Fruit fly (Drosophila melanogaster) Kc167 (cell line): Measurements from ENCODE around the gene IntS6.

ENCODE experiments used
- Myc ChIP-seq: fragments of >200 bp; optimal IDR thresholded peaks from 2 replicates; lab custom pipeline; 2017; ENCODE audit warnings: missing external identifiers
- Sin3A ChIP-seq: fragments of >200 bp; optimal IDR thresholded peaks from 2 replicates; lab custom pipeline; 2018; ENCODE audit warnings: missing external identifiers
- h ChIP-seq: fragments of >200 bp; optimal IDR thresholded peaks from 3 replicates; lab custom pipeline; 2018; ENCODE audit warnings: missing external identifiers
- insv ChIP-seq: fragments of >200 bp; optimal IDR thresholded peaks from 3 replicates; lab custom pipeline; 2018; ENCODE audit warnings: missing external identifiers
- psq ChIP-seq: fragments of >200 bp; optimal IDR thresholded peaks from 2 replicates; lab custom pipeline; 2017; ENCODE audit warnings: missing external identifiers
- ttk ChIP-seq: sonication (Bioruptor generic); optimal IDR thresholded peaks from 2 replicates; lab custom pipeline; 2017; ENCODE audit warnings: missing external identifiers

The IntS6 gene

DNA sequence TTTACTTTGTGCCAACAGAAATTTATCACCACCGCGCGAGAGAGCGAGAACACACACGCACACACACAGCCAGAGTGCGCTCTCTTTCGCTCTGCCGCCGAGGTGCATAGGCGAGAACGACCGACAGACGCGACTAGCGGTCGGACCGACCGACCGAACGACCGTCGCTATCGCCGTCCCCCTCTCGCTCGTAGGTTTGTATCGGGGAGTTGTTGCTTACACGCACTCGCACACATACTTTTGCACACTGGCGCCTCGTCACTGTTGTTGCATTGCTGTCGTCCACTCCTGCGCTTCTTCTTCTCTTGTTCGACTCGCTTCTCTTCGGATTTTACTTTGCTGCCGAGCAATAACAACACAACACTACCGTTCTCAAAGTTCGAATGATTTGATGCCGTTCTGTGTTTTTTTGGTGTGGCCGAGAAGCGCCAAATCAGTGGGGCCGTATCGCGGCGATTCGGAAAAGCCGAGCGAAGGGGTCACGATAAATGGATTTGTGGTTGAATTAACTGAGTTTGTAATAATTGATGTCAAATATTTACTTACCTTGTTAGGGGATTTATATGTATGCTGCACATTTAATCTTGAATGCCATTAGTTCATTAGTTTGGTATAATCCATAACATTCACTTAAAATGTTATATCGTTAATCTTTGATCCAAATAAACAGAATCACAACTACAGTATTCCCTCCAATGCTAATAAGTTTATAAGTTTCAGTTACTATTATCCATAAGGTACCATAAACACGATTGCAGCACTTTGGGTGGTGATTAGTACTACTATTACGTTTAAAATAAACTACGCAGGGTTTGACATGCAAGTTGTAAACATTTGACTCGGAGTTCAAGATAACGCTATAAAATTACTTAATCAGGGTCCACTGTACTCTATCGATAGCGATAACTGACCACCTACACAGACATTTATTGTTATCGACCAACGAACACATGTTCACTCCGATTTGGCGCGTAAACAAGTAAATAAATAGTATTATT, at the start of gene IntS6, which contains the start of gene Rtel1:
IntS6 (minus strand) TSS at position 391 of the 998 bp plus-strand sequence.
Rtel1 (plus strand) TSS at position 884 of the 998 bp plus-strand sequence.
- no peak for TF ChIP-seq h (lab: Kevin White, UChicago)
- no peak for TF ChIP-seq ttk (lab: Kevin White, UChicago)
- TF ChIP-seq insv = no peak
- no peak for TF ChIP-seq Myc (lab: Kevin White, UChicago)
- TF ChIP-seq psq (lab: Kevin White, UChicago) = no peak
- no peak for TF ChIP-seq Sin3A (lab: Kevin White, UChicago)

DNA sequence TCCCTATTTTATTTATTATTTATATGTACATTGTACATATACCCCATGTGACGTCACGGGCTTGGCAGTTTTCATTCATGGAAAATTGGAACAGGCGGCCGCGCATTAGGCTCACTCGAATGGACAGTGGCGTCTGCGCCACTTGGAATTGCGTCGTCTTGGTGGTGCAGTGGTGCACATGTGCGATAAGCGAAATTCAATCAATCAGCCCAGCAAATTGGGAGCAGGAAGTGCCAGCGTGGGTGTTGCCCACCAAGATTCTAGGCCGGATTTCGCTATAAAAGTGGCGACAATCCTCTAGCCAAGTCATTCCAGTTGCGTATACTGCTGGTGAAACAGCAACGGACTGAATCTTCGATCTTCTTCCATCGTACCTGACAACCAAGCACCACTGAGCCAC, 44.8 kb upstream of the IntS6 start, which contains the start of gene CG12239:
CG12239 (plus strand) TSS at position 301 of the 400 bp plus-strand sequence.
- no peak for TF ChIP-seq Sin3A (lab: Kevin White, UChicago)
- no peak for TF ChIP-seq psq (lab: Kevin White, UChicago)
- TF ChIP-seq Myc (lab: Kevin White, UChicago) = no peak
- no peak for TF ChIP-seq insv
- no peak for TF ChIP-seq ttk (lab: Kevin White, UChicago)
- no peak for TF ChIP-seq h (lab: Kevin White, UChicago)

DNA sequence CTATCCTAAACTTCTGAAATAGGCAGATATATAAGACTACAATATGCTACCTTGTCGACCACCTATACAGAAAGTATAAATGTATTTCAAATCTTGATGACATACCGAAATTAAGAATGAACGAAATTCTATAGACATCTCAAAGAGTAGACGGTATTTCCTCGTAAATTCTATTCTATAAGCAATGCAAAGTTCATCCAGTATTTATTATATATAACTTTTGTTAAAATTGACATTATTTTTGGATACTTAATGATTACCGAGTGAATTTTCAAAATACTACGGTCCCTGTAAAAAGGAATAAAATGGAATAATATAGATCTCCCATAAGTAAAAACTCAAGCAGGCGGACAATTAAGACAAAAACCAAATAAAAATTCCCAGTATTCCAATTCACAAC, 42.1 kb upstream of the IntS6 start, which contains the start of gene CG15767:
CG15767 (plus strand) TSS at position 301 of the 400 bp plus-strand sequence.
- TF ChIP-seq Myc (lab: Kevin White, UChicago) (no peak), psq (lab: Kevin White, UChicago) (no peak), ttk (lab: Kevin White, UChicago) (no peak), h (lab: Kevin White, UChicago) (no peak), insv (no peak), Sin3A (lab: Kevin White, UChicago) (no peak)

DNA sequence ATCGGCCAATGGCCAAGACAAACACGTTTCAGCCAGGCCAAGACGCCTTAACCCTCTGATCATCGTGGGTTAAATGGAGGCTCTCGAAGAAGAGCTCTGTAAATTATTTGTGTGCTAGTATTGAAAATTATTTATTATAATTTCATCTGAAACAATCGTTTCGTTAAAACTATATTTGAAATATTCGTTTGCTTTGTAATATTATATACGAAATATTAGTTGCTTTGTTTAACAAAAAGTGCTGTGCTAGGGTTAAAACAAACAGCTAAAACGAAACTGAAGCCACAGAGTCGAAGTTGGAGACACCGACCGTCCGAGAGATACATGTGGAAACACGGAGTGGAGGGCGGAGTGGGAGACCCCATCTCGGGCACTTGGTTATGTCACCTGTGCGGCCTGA, 39.5 kb upstream of the IntS6 start:
- TF ChIP-seq insv = no peak
- TF ChIP-seq Myc (lab: Kevin White, UChicago) = no peak
- no peak for TF ChIP-seq psq (lab: Kevin White, UChicago)
- no peak for TF ChIP-seq h (lab: Kevin White, UChicago)
- no peak for TF ChIP-seq ttk (lab: Kevin White, UChicago)
- TF ChIP-seq Sin3A (lab: Kevin White, UChicago) = no peak

DNA sequence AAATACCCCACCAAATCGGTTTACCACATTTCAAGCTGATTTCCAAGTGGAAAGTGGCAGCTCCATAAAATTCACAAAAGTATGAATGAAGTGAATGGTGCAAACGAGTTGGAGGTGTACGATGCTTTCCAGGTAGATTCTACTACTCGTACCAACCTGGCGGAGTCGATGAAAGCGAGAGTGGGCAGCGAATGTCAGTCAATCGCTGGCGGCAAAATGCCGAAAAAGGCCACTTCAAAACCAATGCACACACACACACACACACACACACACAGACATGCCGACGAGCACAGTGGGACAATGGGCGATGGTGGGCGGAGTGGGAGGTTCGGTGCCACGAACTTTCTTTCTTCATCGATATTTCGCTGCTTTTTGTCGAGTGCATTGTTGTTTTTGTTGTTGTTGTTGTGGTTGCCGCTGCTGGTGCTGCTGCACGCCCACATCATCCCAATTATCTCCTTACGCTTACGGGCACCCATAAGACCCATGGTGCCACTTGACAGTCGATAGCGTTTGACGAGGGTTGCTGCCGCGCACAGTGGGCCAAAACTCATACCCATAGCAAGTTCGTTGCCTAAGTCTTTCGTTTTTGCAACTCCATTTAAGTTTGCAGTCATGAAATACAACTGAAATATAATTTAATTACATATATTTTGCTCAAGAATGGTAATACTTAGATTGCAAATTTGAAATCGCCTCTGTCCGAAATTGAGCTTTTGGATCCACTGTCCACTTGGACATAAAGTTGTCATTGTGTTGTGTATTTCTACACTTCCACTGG, 36.4 kb upstream of the IntS6 start:
- TF ChIP-seq ttk (lab: Kevin White, UChicago) = no peak
- TF ChIP-seq psq (lab: Kevin White, UChicago) = no peak
- no peak for TF ChIP-seq h (lab: Kevin White, UChicago)
- TF ChIP-seq Sin3A (lab: Kevin White, UChicago) = no peak
- no peak for TF ChIP-seq Myc (lab: Kevin White, UChicago)
- no peak for TF ChIP-seq insv

DNA sequence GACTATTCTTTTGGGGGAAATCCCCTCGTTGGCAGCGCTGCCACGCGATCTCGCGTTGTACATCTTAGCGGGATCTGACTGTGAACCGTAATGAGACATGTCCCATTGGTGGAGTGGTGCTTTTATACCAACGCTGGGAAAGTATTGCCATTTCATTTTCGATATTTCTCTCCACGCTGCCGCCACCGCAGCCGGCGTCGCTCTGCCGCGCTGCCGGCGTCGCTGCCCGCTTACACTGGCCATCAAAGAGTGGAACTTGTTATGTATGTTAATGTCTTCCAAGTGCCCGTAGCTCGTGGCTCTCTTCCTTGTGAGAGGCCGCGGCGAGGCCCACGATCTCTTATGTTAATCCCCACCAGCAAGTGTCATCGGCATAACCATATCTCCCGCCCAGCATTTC, 34.5 kb upstream of the IntS6 start, which contains the start of gene CG3108:
CG3108 (minus strand) TSS at position 101 of the 400 bp plus-strand sequence.
- no peak for TF ChIP-seq psq (lab: Kevin White, UChicago)
- TF ChIP-seq insv = no peak
- TF ChIP-seq ttk (lab: Kevin White, UChicago) = no peak
- no peak for TF ChIP-seq Myc (lab: Kevin White, UChicago)
- no peak for TF ChIP-seq h (lab: Kevin White, UChicago)
- TF ChIP-seq Sin3A (lab: Kevin White, UChicago) = no peak

DNA sequence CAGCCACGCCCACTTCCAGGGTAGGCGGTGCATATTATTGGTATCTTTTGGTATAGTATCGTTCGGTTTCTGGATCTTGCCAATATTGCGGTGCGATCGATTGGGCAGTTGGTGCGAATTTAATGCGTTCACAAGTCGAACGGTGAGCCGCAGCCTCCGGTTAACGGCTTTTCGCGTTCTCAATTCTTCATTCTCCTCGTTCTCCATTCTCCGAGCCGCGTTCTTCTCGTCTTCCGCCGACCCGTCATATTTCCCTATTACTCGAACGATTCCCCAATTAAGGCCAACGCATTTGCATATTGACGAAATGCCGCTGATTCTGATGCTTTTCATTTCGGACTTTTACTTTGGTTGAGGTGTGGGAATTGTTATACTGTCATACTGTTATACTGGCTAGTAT, 29.5 kb upstream of the IntS6 start, which contains the start of gene CG42264:
CG42264 (minus strand) TSS at position 101 of the 400 bp plus-strand sequence.
- TF ChIP-seq Myc (lab: Kevin White, UChicago) (no peak), Sin3A (lab: Kevin White, UChicago) (no peak), insv (no peak), h (lab: Kevin White, UChicago) (no peak), psq (lab: Kevin White, UChicago) (no peak), ttk (lab: Kevin White, UChicago) (no peak)

DNA sequence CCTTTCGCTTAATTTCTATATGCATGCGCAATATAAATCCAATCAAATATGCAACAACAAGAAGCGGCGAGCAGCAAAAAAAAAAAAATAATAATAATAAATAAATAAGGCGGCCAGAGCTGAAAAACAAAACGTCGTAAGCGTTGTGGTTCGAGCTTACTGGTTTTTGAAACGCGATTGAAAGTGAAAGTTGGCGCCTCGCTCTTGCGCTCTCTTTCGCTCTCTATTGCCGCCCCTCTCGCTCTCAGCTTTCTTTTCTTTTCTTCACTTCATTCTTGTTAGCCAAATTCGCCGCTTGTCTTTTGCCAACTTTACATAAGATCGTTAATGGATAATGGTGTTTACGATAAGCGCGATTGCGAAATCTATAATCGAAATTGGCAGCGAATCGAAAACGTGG, 25.4 kb upstream of the IntS6 start:
- TF ChIP-seq Sin3A (lab: Kevin White, UChicago) = no peak
- TF ChIP-seq ttk (lab: Kevin White, UChicago) = no peak
- TF ChIP-seq psq (lab: Kevin White, UChicago) = no peak
- TF ChIP-seq insv = no peak
- no peak for TF ChIP-seq h (lab: Kevin White, UChicago)
- TF ChIP-seq Myc (lab: Kevin White, UChicago) = no peak

DNA sequence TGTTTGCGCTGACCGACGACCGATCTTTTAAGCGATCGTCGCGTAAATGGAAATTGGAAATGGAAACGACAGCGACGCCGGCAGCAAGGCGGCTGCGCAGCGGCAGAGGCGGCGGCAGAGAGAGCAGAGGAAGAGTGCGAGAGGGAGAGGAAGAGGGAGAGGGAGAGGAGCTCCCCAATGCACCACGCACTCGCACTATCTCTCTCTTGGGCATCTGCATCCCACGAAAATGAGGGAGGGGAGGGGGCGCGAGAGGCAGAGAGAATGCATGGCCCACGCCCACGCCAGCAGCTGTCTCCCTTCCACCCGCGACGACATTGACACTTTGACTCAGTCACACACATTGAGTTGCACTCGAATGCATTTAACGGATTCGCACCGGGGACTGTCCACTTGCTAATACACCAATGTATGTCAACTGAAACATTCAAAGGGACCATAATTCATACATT, 23.7 kb upstream of the IntS6 start, which contains the start of gene CG3097:
CG3097 (minus strand) TSS at position 51 of the 452 bp plus-strand sequence.
- TF ChIP-seq ttk (lab: Kevin White, UChicago) = no peak
- no peak for TF ChIP-seq h (lab: Kevin White, UChicago)
- no peak for TF ChIP-seq Myc (lab: Kevin White, UChicago)
- TF ChIP-seq psq (lab: Kevin White, UChicago) = no peak
- no peak for TF ChIP-seq Sin3A (lab: Kevin White, UChicago)
- no peak for TF ChIP-seq insv

DNA sequence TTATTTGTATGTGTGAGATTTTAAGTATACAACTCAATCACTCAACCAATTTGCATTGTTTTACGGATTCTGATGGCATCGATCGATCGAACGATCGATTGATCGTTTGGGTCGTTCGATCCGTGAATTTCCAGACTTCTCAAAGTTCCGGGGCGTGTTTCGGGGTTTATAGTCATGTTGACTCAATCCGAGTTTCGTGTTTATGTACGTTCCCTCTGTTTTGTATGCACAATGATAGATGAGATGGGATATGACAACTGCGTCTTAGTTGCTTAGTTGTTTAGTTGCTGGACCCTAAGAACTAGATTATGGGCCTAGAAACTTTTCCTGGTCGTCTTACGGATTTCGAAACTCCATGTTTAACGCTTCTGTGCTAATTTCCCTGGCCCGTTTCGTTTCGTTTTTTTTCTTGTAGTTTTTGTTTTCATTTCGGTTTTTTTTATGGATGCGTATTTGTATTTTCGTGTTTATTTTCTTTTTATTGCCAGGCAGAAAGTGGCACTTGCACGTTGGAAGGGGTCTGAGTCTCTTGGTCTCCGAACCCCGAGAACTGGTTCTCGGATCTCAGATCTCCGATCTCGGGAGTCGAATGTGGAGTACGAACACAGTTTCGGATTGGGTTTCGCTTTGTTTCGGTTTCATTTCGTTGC, 21.7 kb upstream of the IntS6 start:
- TF ChIP-seq ttk (lab: Kevin White, UChicago) (no peak), insv (no peak), Sin3A (lab: Kevin White, UChicago) (no peak), psq (lab: Kevin White, UChicago) (no peak), h (lab: Kevin White, UChicago) (no peak), Myc (lab: Kevin White, UChicago) (no peak)
